1 fruit fly cellular context compared by ENCODE assay signal in the genomic region with DNA sequence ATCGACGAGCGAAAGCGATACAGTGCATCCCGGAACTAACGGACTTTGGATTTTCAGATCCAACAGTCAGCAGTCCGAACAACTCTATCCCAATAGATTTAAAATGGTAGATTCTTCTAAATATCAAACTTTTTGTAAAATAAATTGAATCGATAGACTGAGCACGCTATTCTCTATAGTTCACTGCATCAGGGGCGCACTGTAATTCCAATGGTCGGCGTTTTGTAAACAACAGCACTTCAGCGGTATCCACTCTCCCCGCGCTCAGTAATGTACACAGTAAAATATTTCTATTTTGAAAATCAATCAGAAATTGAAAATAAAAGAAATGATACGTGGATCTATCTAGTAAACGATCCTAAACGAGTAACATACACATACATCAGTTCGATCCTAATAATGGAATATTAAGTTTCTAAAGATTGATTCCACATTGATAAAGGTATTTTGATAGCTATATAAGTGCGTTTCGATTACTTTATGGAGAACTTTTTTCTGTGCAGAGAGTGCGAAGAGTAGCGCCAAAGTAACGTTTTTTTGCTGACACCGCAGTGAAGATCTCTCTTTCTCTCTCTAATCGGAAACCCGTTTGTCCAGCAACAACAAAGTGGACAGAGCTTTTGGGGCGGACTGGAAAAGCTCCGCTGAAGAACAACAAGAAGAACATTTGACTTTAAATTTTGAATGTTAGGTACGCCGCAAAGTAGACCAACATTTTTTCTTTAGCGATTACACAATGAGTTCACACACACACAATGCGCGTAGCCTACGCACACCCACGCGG.
TF ChIP-seq lines count a peak whose summit lies in the region.

No protein-coding gene starts in this region.

TF ChIP-seq in whole organism, embryonic, 481 proteins besides CTCF, POLR2A, EP300 and RAD21 (continued from another document):
- TF ChIP-seq Fer2 (tag; optimal IDR thresholded peaks at IDR 0.05; lab: Kevin White, UChicago) (peak; percentile 87), trem (tag; optimal IDR thresholded peaks at IDR 0.05; lab: Kevin White, UChicago) (peak; percentile 85), Hand (GFP tag; optimal IDR thresholded peaks at IDR 0.05; lab: Kevin White, UChicago) (peak; percentile 89), cato (GFP tag; optimal IDR thresholded peaks at IDR 0.05; lab: Kevin White, UChicago; ENCODE audit: borderline replicate concordance) (peak; percentile 40), NC2α (GFP tag; optimal IDR thresholded peaks at IDR 0.05; lab: Kevin White, UChicago) (peak; percentile 64), CG12391 (tag; optimal IDR thresholded peaks at IDR 0.05; lab: Kevin White, UChicago) (peak; percentile 86), HmgZ (tag; optimal IDR thresholded peaks at IDR 0.05; lab: Kevin White, UChicago) (peak; percentile 88), CG8765 (GFP tag; IDR thresholded peaks at IDR 0.05; lab: Robert Waterston, UW) (peak; percentile 77), jing (GFP tag; optimal IDR thresholded peaks at IDR 0.05; lab: Kevin White, UChicago) (peak; percentile 75), Usf (GFP tag; optimal IDR thresholded peaks at IDR 0.05; lab: Kevin White, UChicago) (peak; percentile 66), fd3F (GFP tag; optimal IDR thresholded peaks at IDR 0.05; lab: Kevin White, UChicago) (peak; percentile 88), zf30C (GFP tag; optimal IDR thresholded peaks at IDR 0.05; lab: Kevin White, UChicago) (no peak), seq (GFP tag; IDR thresholded peaks at IDR 0.05; lab: Robert Waterston, UW) (peak; percentile 78), nerfin-1 (tag; optimal IDR thresholded peaks at IDR 0.05; lab: Kevin White, UChicago) (peak; percentile 89), CkIIα-i1 (GFP tag; IDR thresholded peaks at IDR 0.05; lab: Robert Waterston, UW) (peak; percentile 56), CG34376 (GFP tag; optimal IDR thresholded peaks at IDR 0.05; lab: Kevin White, UChicago) (peak; percentile 96), chif (GFP tag; optimal IDR thresholded peaks at IDR 0.05; lab: Kevin White, UChicago) (peak; percentile 81 to 96), ham (GFP tag; IDR thresholded peaks at IDR 0.05; lab: Robert Waterston, UW) (peak; percentile 64; the same call in 1 of the 2 replicates), CG7928 (GFP tag; optimal IDR thresholded peaks at IDR 0.05; lab: Kevin White, UChicago) (peak; percentile 70), YL-1 (GFP tag; optimal IDR thresholded peaks at IDR 0.05; lab: Kevin White, UChicago) (peak; percentile 42), lbe (GFP tag; optimal IDR thresholded peaks at IDR 0.05; lab: Kevin White, UChicago) (peak; percentile 92), ERR (GFP tag; optimal IDR thresholded peaks at IDR 0.05; lab: Kevin White, UChicago) (peak; percentile 93), CG6175 (GFP tag; IDR thresholded peaks at IDR 0.05; lab: Robert Waterston, UW) (peak; percentile 85), Eip74EF (GFP tag; optimal IDR thresholded peaks at IDR 0.05; lab: Kevin White, UChicago) (peak in 1 of 2 experiments; percentile 79), bsh (GFP tag; optimal IDR thresholded peaks at IDR 0.05; lab: Kevin White, UChicago) (peak; percentile 80 to 89), CG14441 (GFP tag; IDR thresholded peaks at IDR 0.05; lab: Robert Waterston, UW) (peak; percentile 95), hbn (GFP tag; IDR thresholded peaks at IDR 0.05; lab: Robert Waterston, UW; ENCODE audit: partially characterized antibody) (no peak)
